Fruit fly (Drosophila melanogaster): ENCODE results near the gene psd.

psd gene

dm6 chr2L:5981433-5982333 lies 16.9 kb upstream of the psd start, which contains the start of gene eIF4A:
Gene eIF4A (plus strand): TSS chr2L:5981764.
- no peak for TF ChIP-seq CTCF (optimal IDR thresholded peaks at IDR 0.05)
- no peak for TF ChIP-seq CG8478 (optimal IDR thresholded peaks at IDR 0.05)

DNA sequence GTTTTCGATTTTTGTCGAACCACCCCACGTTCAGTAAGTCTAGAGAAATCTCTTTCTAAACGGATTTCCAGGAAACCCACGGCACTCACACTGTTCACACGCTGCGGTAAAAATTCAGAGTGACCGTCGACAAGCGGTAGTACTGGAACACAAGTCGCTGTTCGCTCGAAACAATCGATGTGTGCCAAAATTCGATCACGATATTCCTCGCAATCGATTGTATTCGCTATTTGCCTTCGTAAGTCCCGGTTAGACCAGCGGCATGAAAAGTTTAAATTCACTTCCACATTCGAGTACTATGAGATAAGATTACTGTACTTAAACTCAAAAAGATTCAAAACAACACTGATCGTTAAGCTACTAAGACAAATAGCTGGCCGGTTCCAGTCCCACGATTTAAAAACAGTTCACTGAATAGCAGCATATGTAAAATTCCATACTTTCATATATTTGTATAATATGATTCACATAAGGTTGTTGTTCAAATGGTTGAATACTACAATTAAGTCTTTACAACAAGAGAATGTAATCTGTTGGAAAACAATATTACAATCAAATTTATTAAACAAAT lies 16.2 kb upstream of the psd start, which contains the start of gene chic:
Gene chic (minus strand): TSS at position 157 of the 571 bp plus-strand sequence.
- TF ChIP-seq CG8478 (optimal IDR thresholded peaks at IDR 0.05) = no peak
- peak in 1 of 2 experiments; percentile 11 for TF ChIP-seq CTCF (optimal IDR thresholded peaks at IDR 0.05)

DNA sequence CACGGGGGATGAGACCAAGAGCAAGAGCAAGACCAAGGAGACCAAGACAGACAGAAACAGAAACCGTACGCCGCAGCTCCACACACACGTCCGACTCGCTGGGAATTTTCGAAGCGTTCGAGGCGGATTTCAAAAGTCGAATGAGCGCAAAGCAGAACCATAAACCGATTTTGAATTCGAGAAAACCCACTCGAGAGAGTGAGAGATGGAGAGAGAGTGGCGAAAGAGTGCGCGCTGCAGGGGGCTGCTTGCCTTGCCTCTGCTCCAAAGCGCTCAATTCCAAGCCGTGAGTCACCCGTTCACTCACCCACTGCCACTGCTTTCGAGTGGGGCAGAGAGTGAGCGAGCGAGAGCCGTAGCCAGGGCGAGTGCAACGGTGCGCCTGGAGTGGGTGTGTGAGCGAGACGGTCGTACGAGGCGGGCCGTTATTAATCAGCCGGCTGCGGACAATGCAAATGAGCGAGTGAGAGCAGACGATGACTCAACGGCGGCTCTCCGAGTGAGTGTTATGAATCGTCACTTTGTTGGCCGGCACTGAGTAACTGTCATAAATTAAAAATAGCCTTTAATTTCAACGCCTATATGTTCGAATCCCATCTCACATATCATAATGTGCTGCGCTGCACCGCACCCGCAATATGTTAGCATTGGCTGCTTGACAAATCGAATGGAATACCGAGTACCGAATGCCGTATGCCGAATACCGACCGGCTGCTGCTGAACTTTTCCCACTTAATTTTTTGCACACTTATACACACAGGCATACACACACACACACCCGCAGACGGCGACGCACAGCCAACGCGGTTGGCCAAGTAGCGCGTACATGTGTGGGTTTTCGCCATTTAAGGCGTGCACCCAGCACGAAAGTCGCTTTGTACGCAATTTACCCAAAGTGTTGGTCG lies 15.5 kb upstream of the psd start:
- TF ChIP-seq CG8478 (optimal IDR thresholded peaks at IDR 0.05) (no peak), CTCF (optimal IDR thresholded peaks at IDR 0.05) (no peak)

- TF ChIP-seq CG8478 (optimal IDR thresholded peaks at IDR 0.05) (no peak), CTCF (optimal IDR thresholded peaks at IDR 0.05) (no peak)
These were observed 14.3 kb upstream of the psd start for dm6 chr2L:5979055-5979399.

dm6 chr2L:5978333-5979054 lies 13.7 kb upstream of the psd start:
- TF ChIP-seq CG8478 (optimal IDR thresholded peaks at IDR 0.05) (no peak), CTCF (optimal IDR thresholded peaks at IDR 0.05) (no peak)

dm6 chr2L:5977729-5978078 lies 13.0 kb upstream of the psd start:
- TF ChIP-seq CTCF (optimal IDR thresholded peaks at IDR 0.05) (no peak), CG8478 (optimal IDR thresholded peaks at IDR 0.05) (no peak)

DNA sequence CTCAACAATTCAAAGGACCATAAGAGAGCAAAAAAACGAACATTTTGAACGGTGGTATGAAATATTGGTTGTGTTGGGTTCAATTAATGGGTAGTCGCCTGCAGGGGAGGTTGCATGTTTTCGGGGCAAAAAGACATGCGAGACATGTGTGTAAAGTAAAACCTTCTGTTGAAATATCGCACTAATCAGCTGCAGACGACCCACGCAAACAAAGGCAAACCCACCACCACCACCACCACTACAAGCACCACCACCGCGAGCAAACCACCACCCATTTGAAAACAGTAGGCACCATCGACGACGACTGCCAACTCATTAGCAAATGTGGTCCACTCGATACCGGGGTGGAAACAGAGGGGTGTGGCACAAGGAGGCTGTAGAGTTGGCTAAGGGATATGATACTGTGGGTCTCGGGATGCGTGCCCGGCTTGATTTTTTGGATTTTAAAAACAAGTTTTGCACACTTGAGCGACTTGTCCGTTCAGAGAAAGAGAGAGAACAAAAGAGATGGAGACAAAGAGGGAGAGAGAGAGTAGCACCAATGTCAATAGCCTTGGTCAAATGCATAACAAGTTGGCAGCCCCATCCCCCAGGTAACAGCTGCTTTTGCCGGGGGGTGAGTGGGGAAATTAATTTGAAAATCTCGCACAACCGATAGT lies 12.4 kb upstream of the psd start:
- TF ChIP-seq CTCF (optimal IDR thresholded peaks at IDR 0.05) = no peak
- no peak for TF ChIP-seq CG8478 (optimal IDR thresholded peaks at IDR 0.05)

DNA sequence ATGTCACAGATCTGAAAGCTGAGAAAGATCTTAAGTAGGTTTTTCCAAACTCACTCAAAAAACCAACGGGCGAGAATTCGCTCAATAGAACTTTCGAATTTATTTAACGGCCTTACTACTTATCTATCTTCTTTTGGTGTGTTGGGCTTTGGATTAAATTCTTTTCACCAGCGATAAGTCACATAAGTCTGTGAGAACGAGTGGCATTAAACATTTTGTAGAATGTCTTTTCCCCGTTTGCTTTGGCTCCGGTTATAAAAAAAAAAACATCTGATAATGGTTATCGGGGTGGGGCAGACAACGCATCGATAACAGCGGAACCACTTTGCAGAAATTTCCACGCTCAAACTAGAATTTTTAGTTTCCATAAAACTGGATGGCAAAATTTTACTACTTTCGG lies 10.8 kb upstream of the psd start:
- TF ChIP-seq CG8478 (optimal IDR thresholded peaks at IDR 0.05) = no peak
- TF ChIP-seq CTCF (optimal IDR thresholded peaks at IDR 0.05) = no peak

- TF ChIP-seq CG8478 (optimal IDR thresholded peaks at IDR 0.05) (no peak), CTCF (optimal IDR thresholded peaks at IDR 0.05) (no peak)
These were observed 10.3 kb upstream of the psd start for dm6 chr2L:5975025-5975539.

DNA sequence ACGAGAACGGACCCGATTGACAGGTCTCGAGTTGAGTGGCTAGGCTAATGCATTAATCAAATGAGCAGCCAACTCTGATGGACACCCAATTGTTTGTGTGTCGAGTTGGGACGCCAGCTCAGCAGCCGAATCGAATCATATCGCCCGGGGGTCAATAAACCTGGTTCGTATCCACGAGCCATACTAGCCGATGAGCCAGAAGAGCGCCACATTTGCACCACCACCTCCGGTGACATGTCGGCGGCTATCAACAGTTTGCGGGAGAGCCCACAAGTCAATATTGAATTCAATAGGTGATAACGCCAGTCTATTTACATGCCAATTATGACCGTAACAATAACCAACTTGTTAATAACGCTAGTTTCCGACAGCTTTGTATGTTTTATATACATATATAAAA lies 9.4 kb upstream of the psd start:
- TF ChIP-seq CG8478 (optimal IDR thresholded peaks at IDR 0.05) (no peak), CTCF (optimal IDR thresholded peaks at IDR 0.05) (no peak)

- TF ChIP-seq CG8478 (optimal IDR thresholded peaks at IDR 0.05) = no peak
- TF ChIP-seq CTCF (optimal IDR thresholded peaks at IDR 0.05) = no peak
These were observed 8.0 kb upstream of the psd start for dm6 chr2L:5972588-5973236.

DNA sequence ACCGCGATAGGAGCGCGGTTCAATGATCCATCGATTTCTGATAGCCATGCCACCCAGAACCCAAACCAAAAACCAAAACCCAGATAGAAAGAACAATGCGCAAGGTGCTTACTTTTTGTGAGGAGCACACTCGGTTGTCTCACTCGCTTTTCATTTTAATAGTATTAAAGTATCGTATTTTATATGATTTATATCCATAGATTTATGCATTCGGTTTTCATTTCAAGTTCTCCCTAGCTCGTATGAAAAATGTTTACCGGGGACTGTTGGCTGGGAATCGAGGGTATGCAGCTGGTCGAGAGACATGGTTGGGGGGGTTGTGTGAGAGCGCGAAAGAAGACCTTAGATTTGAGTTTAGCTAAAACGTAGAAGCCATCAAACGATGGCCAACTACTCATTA lies 7.3 kb upstream of the psd start:
- TF ChIP-seq CTCF (optimal IDR thresholded peaks at IDR 0.05) = no peak
- TF ChIP-seq CG8478 (optimal IDR thresholded peaks at IDR 0.05) = no peak

dm6 chr2L:5971093-5971808 lies 6.5 kb upstream of the psd start:
- TF ChIP-seq CTCF (optimal IDR thresholded peaks at IDR 0.05) (no peak), CG8478 (optimal IDR thresholded peaks at IDR 0.05) (no peak)

Measured in S2 (cell line).